In the genomic region with DNA sequence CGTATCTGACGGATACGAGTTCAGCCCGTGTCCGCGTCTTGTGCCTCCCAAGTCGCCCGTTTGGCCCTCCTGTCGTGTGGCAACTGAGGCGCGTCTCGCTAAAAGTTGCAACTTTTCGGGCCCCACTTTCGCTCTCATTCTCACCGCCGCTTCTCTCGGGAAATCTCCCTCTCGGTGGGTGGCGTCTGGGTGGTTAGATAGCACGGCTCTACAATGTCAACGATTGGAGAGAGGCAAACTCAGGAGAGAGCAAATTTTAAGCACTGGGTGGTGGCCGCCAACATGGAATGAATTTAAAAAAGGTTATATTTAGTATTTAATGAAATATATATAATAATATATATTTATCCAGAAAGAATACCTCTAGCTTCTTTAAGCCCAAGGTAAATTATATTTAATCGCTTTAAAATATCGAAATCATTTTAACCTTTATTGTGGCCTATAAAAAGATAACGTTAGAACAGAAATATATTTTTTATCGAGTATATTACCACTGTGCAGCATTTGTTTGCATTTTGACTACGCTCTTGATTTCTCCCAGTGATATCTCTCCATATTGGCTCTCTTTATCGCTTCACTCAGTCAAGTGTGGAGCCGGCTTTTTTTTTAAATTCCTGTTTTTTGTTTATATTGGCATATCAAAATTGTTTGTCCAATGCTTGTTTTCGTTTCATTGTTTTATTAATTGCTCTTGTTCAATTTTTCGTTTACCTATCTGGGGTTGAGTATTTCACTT, we compare ENCODE assay signal across 1 fruit fly cellular context.
TF ChIP-seq lines count a peak whose summit lies in the region.

A gene (minus strand): TSS at position 327 of the 736 bp plus-strand sequence.

TF ChIP-seq in whole organism, embryonic, 481 proteins besides CTCF, POLR2A, EP300 and RAD21 (continued from another document):
- TF ChIP-seq Doc2 (GFP tag; IDR thresholded peaks at IDR 0.05; lab: Robert Waterston, UW) = no peak
- peak; percentile 90 for TF ChIP-seq CG7556 (GFP tag; optimal IDR thresholded peaks at IDR 0.05; lab: Kevin White, UChicago)
- peak; percentile 73 for TF ChIP-seq croc (GFP tag; conservative IDR thresholded peaks at IDR 0.05; lab: Robert Waterston, UW)
- TF ChIP-seq ind (GFP tag; optimal IDR thresholded peaks at IDR 0.05; lab: Kevin White, UChicago) = peak; percentile 70
- no peak for TF ChIP-seq en (GFP tag; optimal IDR thresholded peaks at IDR 0.05; lab: Kevin White, UChicago)
- 0 out of 2 replicates have a peak, but pooled peaks have one; percentile 45 for TF ChIP-seq Poxn (GFP tag; IDR thresholded peaks at IDR 0.05; lab: Robert Waterston, UW)
- TF ChIP-seq CG11456 (GFP tag; IDR thresholded peaks at IDR 0.05; lab: Robert Waterston, UW) = no peak
- no peak for TF ChIP-seq Dp (GFP tag; optimal IDR thresholded peaks at IDR 0.05; lab: Kevin White, UChicago)
- TF ChIP-seq bbx (GFP tag; IDR thresholded peaks at IDR 0.05; lab: Robert Waterston, UW; ENCODE audit: partially characterized antibody) = peak; percentile 29; the same call in 1 of the 2 replicates
- TF ChIP-seq cad (GFP tag; optimal IDR thresholded peaks at IDR 0.05; lab: Kevin White, UChicago) = no peak
- TF ChIP-seq tx (GFP tag; optimal IDR thresholded peaks at IDR 0.05; lab: Kevin White, UChicago) = no peak
- peak; percentile 83 for TF ChIP-seq odd (GFP tag; optimal IDR thresholded peaks at IDR 0.05; lab: Kevin White, UChicago)
- TF ChIP-seq CG5953 (GFP tag; IDR thresholded peaks at IDR 0.05; lab: Robert Waterston, UW) = peak; percentile 33; the same call in 1 of the 2 replicates
- TF ChIP-seq lab (GFP tag; optimal IDR thresholded peaks at IDR 0.05; lab: Kevin White, UChicago) = peak; percentile 91
- peak; percentile 88 for TF ChIP-seq sug (tag; optimal IDR thresholded peaks at IDR 0.05; lab: Kevin White, UChicago)
- TF ChIP-seq CG9817 (tag; optimal IDR thresholded peaks at IDR 0.05; lab: Kevin White, UChicago) = peak; percentile 74
- peak; percentile 70 for TF ChIP-seq Vsx1 (GFP tag; optimal IDR thresholded peaks at IDR 0.05; lab: Kevin White, UChicago)
- TF ChIP-seq eyg (GFP tag; optimal IDR thresholded peaks at IDR 0.05; lab: Kevin White, UChicago) = no peak
- TF ChIP-seq tup (GFP tag; optimal IDR thresholded peaks at IDR 0.05; lab: Kevin White, UChicago) = no peak
- TF ChIP-seq CG3407 (GFP tag; optimal IDR thresholded peaks at IDR 0.05; lab: Kevin White, UChicago) = peak; percentile 56
- TF ChIP-seq CkIIα-i1 (GFP tag; IDR thresholded peaks at IDR 0.05; lab: Robert Waterston, UW) = no peak
- TF ChIP-seq Ravus (GFP tag; IDR thresholded peaks at IDR 0.05; lab: Robert Waterston, UW) = peak; percentile 6; the same call in 1 of the 2 replicates
- TF ChIP-seq CG12071 (GFP tag; optimal IDR thresholded peaks at IDR 0.05; lab: Kevin White, UChicago) = no peak
